Worm (Caenorhabditis elegans): ENCODE results near the gene T20G5.8.

The T20G5.8 gene

ce11 chrIII:10156269-10156668 lies 42.9 kb upstream of the T20G5.8 start:
- no peak for TF ChIP-seq nhr-28 (tag; optimal IDR thresholded peaks at IDR 0.05)

- no peak for TF ChIP-seq mep-1 (tag; optimal IDR thresholded peaks at IDR 0.05)
- TF ChIP-seq unc-62 (GFP tag; optimal IDR thresholded peaks at IDR 0.05): no peak
- no peak for TF ChIP-seq ceh-39 (tag; optimal IDR thresholded peaks at IDR 0.05)
- no peak for TF ChIP-seq pha-4 (tag; optimal IDR thresholded peaks at IDR 0.05)
- no peak for TF ChIP-seq ceh-43 (GFP tag; optimal IDR thresholded peaks at IDR 0.05)
- TF ChIP-seq M03D4.4 (tag; optimal IDR thresholded peaks at IDR 0.05): no peak
- TF ChIP-seq bed-3 (GFP tag; optimal IDR thresholded peaks at IDR 0.05): no peak
- no peak for TF ChIP-seq elt-3 (tag; optimal IDR thresholded peaks at IDR 0.05)
- TF ChIP-seq mls-2 (tag; optimal IDR thresholded peaks at IDR 0.05): no peak
- TF ChIP-seq mab-5 (tag; optimal IDR thresholded peaks at IDR 0.05): no peak
- TF ChIP-seq ztf-11 (tag; optimal IDR thresholded peaks at IDR 0.05): no peak
- no peak for TF ChIP-seq ces-1 (GFP tag; optimal IDR thresholded peaks at IDR 0.05)
- no peak for TF ChIP-seq nhr-12 (tag; optimal IDR thresholded peaks at IDR 0.05)
- no peak for TF ChIP-seq unc-120 (tag; optimal IDR thresholded peaks at IDR 0.05; ENCODE audit: poor library complexity, severe bottlenecking)
- TF ChIP-seq nhr-76 (tag; optimal IDR thresholded peaks at IDR 0.05): no peak
- no peak for TF ChIP-seq sptf-1 (tag; optimal IDR thresholded peaks at IDR 0.05)
- no peak for TF ChIP-seq lsy-2 (tag; optimal IDR thresholded peaks at IDR 0.05)
- no peak for TF ChIP-seq sem-2 (GFP tag; optimal IDR thresholded peaks at IDR 0.05)
- TF ChIP-seq cnd-1 (tag; optimal IDR thresholded peaks at IDR 0.05): no peak
- no peak for TF ChIP-seq nhr-2 (tag; optimal IDR thresholded peaks at IDR 0.05)
These were observed 38.8 kb upstream of the T20G5.8 start, which contains the start of the genes K08E5.5 and mua-3 for ce11 chrIII:10160385-10160784. K08E5.5 (minus strand) TSS chrIII:10160485. mua-3 (plus strand) TSS chrIII:10160697.

DNA sequence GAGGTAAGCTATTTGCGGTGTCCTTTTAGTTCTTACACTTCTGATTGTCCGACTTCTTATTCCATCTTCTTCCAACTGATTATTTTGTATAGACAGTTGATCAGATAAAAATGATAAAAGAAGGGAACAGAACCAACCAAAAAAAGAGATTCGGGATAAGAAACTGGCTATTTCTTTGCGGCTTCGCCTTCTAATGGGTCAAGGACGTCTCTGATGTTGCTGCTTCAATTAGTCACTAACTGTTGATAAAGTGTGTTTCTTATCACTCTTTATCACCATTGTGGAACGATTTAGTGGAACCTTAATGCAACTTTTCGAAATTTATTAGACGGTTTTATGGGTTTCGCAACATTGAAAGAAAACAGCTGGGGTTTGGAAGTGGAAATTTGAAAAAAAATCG lies 28.9 kb upstream of the T20G5.8 start:
- TF ChIP-seq snpc-4 (tag; optimal IDR thresholded peaks at IDR 0.05) (no peak), lin-13 (tag; optimal IDR thresholded peaks at IDR 0.05) (no peak), M03D4.4 (tag; optimal IDR thresholded peaks at IDR 0.05) (no peak), bed-3 (GFP tag; optimal IDR thresholded peaks at IDR 0.05) (no peak), ceh-39 (tag; optimal IDR thresholded peaks at IDR 0.05) (no peak), unc-62 (GFP tag; optimal IDR thresholded peaks at IDR 0.05) (no peak), blmp-1 (tag; optimal IDR thresholded peaks at IDR 0.05) (no peak), lsy-2 (tag; optimal IDR thresholded peaks at IDR 0.05) (no peak), ztf-11 (tag; optimal IDR thresholded peaks at IDR 0.05) (no peak), pha-4 (tag; optimal IDR thresholded peaks at IDR 0.05) (no peak), unc-120 (tag; optimal IDR thresholded peaks at IDR 0.05; ENCODE audit: poor library complexity, severe bottlenecking) (no peak), sem-2 (GFP tag; optimal IDR thresholded peaks at IDR 0.05) (no peak), ces-1 (GFP tag; optimal IDR thresholded peaks at IDR 0.05) (no peak)

DNA sequence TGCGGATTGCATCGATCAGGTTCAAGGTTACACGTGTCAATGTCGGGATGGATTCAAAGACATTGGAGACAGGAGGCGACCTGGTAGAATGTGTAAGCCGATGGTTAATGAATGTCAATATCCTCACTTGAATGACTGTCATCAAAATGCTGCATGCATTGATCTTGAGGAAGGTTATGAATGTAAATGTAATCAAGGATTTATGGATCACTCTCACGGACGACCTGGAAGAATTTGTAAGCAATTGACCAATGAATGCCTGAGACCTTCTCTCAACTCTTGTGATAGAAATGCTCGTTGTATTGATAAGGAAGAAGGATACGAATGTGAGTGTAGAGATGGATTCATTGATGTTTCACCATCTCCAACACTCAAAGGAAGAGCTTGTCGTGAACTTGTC lies 21.1 kb upstream of the T20G5.8 start:
- no peak for TF ChIP-seq lin-32 (GFP tag; optimal IDR thresholded peaks at IDR 0.05)

DNA sequence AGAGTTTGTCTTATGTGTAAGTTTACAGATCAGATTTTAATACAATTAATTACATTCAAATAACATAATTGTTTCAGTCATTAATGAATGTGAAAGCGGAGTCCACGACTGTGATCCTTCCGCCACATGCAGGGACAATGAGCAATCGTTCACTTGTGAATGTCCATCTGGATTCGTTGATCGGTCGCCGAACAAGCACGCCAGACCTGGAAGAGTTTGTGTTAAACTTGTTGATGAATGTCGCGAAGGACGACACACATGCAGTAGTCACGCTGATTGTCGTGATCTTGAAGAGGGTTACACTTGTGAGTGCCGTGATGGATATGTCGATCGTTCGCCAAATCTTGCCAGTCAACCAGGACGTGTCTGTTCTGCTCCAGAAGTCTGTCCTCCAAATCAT lies 20.6 kb upstream of the T20G5.8 start:
- TF ChIP-seq pha-4 (tag; optimal IDR thresholded peaks at IDR 0.05): no peak
- no peak for TF ChIP-seq nhr-12 (tag; optimal IDR thresholded peaks at IDR 0.05)
- no peak for TF ChIP-seq ceh-43 (GFP tag; optimal IDR thresholded peaks at IDR 0.05)
- no peak for TF ChIP-seq M03D4.4 (tag; optimal IDR thresholded peaks at IDR 0.05)
- no peak for TF ChIP-seq tbx-8 (GFP tag; optimal IDR thresholded peaks at IDR 0.05)

ce11 chrIII:10179444-10179843 lies 19.7 kb upstream of the T20G5.8 start:
- TF ChIP-seq lsy-2 (tag; optimal IDR thresholded peaks at IDR 0.05): no peak
- no peak for TF ChIP-seq elt-1 (tag; optimal IDR thresholded peaks at IDR 0.05; ENCODE audit: borderline replicate concordance, insufficient read depth)
- TF ChIP-seq ztf-11 (tag; optimal IDR thresholded peaks at IDR 0.05): no peak
- no peak for TF ChIP-seq ceh-43 (GFP tag; optimal IDR thresholded peaks at IDR 0.05)
- no peak for TF ChIP-seq nhr-12 (tag; optimal IDR thresholded peaks at IDR 0.05)
- no peak for TF ChIP-seq cnd-1 (tag; optimal IDR thresholded peaks at IDR 0.05)
- TF ChIP-seq nhr-237 (tag; optimal IDR thresholded peaks at IDR 0.05): no peak
- TF ChIP-seq elt-3 (tag; optimal IDR thresholded peaks at IDR 0.05): no peak
- TF ChIP-seq ceh-39 (tag; optimal IDR thresholded peaks at IDR 0.05): no peak
- TF ChIP-seq unc-62 (GFP tag; optimal IDR thresholded peaks at IDR 0.05): no peak
- TF ChIP-seq unc-120 (tag; optimal IDR thresholded peaks at IDR 0.05; ENCODE audit: poor library complexity, severe bottlenecking): no peak

ce11 chrIII:10181868-10182267 lies 17.3 kb upstream of the T20G5.8 start:
- TF ChIP-seq zip-8 (tag; optimal IDR thresholded peaks at IDR 0.05) (no peak), pha-4 (tag; optimal IDR thresholded peaks at IDR 0.05) (no peak), drap-1 (GFP tag; optimal IDR thresholded peaks at IDR 0.05) (no peak), ceh-83 (GFP tag; optimal IDR thresholded peaks at IDR 0.05) (no peak), sem-2 (GFP tag; optimal IDR thresholded peaks at IDR 0.05) (no peak), ces-1 (GFP tag; optimal IDR thresholded peaks at IDR 0.05) (no peak), ceh-43 (GFP tag; optimal IDR thresholded peaks at IDR 0.05) (no peak), ztf-11 (tag; optimal IDR thresholded peaks at IDR 0.05) (no peak), unc-62 (GFP tag; optimal IDR thresholded peaks at IDR 0.05) (no peak), blmp-1 (tag; optimal IDR thresholded peaks at IDR 0.05) (no peak), ceh-39 (tag; optimal IDR thresholded peaks at IDR 0.05) (no peak), tbx-8 (GFP tag; optimal IDR thresholded peaks at IDR 0.05) (no peak), flh-1 (GFP tag; optimal IDR thresholded peaks at IDR 0.05) (no peak), lin-32 (GFP tag; optimal IDR thresholded peaks at IDR 0.05) (no peak), hlh-1 (tag; optimal IDR thresholded peaks at IDR 0.05) (no peak), unc-39 (tag; optimal IDR thresholded peaks at IDR 0.05) (no peak)

All from whole organism, mixed stage, embryonic.